Worm (Caenorhabditis elegans) whole organism, midembryonic: ENCODE data around the gene fbxc-22.

Source experiments
- T22C8.4 ChIP-seq: fragments of 200-800 bp; sonication (Bioruptor generic); IDR thresholded peaks from 2 replicates; pipeline ENCODE4 v1.3.6; 2022; ENCODE audit warnings: missing genetic modification characterization, missing compliant biosample characterization
- cog-1 ChIP-seq: sonication (generic microtip); optimal IDR thresholded peaks from 2 replicates; lab custom pipeline; 2016; ENCODE audit warnings: missing genetic modification characterization, missing compliant biosample characterization
- flt-1 ChIP-seq: fragments of 200-800 bp; sonication (Bioruptor generic); IDR thresholded peaks from 2 replicates; pipeline ENCODE4 v1.3.6; 2022; ENCODE audit warnings: missing genetic modification characterization, missing compliant biosample characterization
- klf-2 ChIP-seq: fragments of 200-800 bp; sonication (Bioruptor generic); conservative IDR thresholded peaks from 2 replicates; pipeline ENCODE4 v1.3.6; 2022; ENCODE audit warnings: missing genetic modification reagents, missing genetic modification characterization, missing compliant biosample characterization
- med-1 ChIP-seq: sonication (generic microtip); optimal IDR thresholded peaks from 2 replicates; lab custom pipeline; 2017; ENCODE audit warnings: missing genetic modification characterization, mild to moderate bottlenecking, missing compliant biosample characterization, antibody characterized with exemption, missing genetic modification reagents; ENCODE audit not compliant: insufficient read depth
- ref-1 ChIP-seq: fragments of 200-800 bp; sonication (Bioruptor generic); conservative IDR thresholded peaks from 2 replicates; pipeline ENCODE4 v1.3.6; 2022; ENCODE audit warnings: missing genetic modification reagents, missing genetic modification characterization, missing compliant biosample characterization
- tab-1 ChIP-seq: fragments of 200-800 bp; sonication (Bioruptor generic); IDR thresholded peaks from 2 replicates; pipeline ENCODE4 v1.3.6; 2022; ENCODE audit warnings: missing genetic modification characterization, missing compliant biosample characterization
- ztf-23 ChIP-seq: fragments of 200-800 bp; sonication (Bioruptor generic); IDR thresholded peaks from 2 replicates; pipeline ENCODE4 v1.3.6; 2022; ENCODE audit warnings: missing genetic modification reagents, missing genetic modification characterization, missing compliant biosample characterization
- ztf-29 ChIP-seq: fragments of 200-800 bp; sonication (Bioruptor generic); IDR thresholded peaks from 2 replicates; pipeline ENCODE4 v1.3.6; 2022; ENCODE audit warnings: missing genetic modification reagents, missing genetic modification characterization, missing compliant biosample characterization

The fbxc-22 gene

DNA sequence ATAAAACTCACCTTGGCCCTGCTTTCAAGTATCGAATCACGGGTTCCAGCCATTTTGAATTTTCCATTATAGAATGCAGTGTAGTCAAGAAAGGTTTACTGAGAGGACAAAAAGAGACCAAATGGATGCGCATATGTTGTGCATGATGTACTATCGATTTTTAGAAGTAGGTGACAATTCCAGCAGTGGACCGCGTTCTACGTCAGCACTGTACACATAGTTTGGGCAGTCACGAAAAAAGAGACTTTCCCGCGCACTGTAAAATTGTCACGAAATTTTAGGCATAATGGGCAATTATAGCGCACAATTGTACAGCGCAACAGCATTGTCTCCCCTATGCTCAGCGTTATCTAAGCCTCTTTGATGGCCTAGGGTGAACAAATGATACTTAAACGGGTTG, at the start of gene fbxc-22:
fbxc-22 (minus strand) TSS at position 101 of the 400 bp plus-strand sequence.
- no peak for TF ChIP-seq flt-1 (GFP tag; lab: Robert Waterston, UW)
- TF ChIP-seq T22C8.4: no peak
- no peak for TF ChIP-seq ref-1
- TF ChIP-seq med-1 (GFP tag; lab: Kevin White, UChicago): no peak
- no peak for TF ChIP-seq ztf-23 (GFP tag; lab: Robert Waterston, UW)

DNA sequence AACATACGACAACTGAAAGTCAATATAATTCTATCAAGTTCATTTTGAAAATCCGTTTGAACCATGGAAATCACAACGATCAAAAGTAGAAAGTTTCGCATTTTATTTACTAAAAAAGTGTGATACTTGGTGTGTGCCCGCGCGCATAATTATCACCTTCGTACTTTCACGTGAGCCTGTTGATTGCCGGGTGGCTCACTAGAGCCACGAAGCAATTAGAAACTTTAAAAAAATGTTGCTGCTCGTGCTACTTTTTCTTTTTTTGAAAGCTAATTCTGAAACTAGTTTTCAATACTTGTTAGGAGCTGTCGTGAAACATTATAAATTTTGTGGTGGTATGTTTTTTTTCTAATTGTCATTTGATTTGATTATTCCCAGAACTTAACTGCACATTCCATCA, 47.9 kb upstream of the fbxc-22 start, which contains the start of the genes irld-9 and irld-33:
irld-9 (minus strand) TSS at position 101 of the 400 bp plus-strand sequence.
irld-33 (plus strand) TSS at position 209 of the 400 bp plus-strand sequence.
- TF ChIP-seq tab-1 (GFP tag; lab: Robert Waterston, UW): no peak
- no peak for TF ChIP-seq ztf-23 (GFP tag; lab: Robert Waterston, UW)
- TF ChIP-seq ztf-29 (GFP tag; lab: Robert Waterston, UW): no peak
- no peak for TF ChIP-seq cog-1 (tag; lab: Kevin White, UChicago)
- TF ChIP-seq ref-1: no peak
- TF ChIP-seq klf-2: no peak
- no peak for TF ChIP-seq T22C8.4
- no peak for TF ChIP-seq flt-1 (GFP tag; lab: Robert Waterston, UW)
- TF ChIP-seq med-1 (GFP tag; lab: Kevin White, UChicago): no peak

DNA sequence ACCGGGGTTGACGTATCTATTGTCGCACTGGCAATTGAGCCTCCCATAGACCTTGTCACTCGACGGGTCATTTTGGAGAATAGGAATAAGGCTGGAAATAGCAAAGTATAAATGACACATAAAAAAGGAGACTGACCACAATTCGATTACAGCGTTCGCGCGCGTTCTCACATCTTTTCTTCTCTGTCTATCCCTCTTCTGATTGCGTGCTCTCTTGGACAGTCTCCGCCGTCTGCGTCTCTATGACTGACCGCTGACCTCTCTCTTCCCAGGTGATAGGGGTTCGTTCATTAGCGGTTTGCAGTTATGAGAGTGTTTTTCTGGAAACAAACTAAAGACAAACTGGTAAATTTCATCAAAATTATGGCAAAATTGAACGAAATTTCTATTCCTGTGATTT, 45.4 kb upstream of the fbxc-22 start, which contains the start of gene ceh-83:
ceh-83 (minus strand) TSS at position 181 of the 400 bp plus-strand sequence.
- TF ChIP-seq med-1 (GFP tag; lab: Kevin White, UChicago) (no peak), ztf-23 (GFP tag; lab: Robert Waterston, UW) (no peak), cog-1 (tag; lab: Kevin White, UChicago) (no peak), T22C8.4 (no peak), ref-1 (no peak), ztf-29 (GFP tag; lab: Robert Waterston, UW) (no peak), klf-2 (no peak), flt-1 (GFP tag; lab: Robert Waterston, UW) (no peak), tab-1 (GFP tag; lab: Robert Waterston, UW) (no peak)

DNA sequence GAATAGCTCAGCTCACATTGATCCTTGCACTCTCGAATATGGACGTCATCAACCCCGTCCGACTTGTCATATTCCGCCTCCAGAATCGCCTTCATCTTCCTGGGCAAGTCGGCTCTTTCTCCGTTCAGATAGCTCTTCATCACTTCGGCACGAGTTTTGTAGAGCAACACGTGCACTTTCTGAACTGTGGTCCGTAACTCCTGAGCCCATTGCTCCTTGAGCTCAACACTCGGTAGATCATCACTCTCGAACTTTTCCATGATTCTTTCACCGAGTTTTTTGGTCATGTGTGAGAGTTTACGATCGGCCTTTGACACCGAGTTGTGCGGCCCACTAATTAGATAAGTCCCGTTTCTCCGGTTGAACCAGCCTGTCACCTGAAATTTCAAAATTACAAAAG, 44.2 kb upstream of the fbxc-22 start:
- TF ChIP-seq flt-1 (GFP tag; lab: Robert Waterston, UW) (no peak), tab-1 (GFP tag; lab: Robert Waterston, UW) (no peak), ztf-29 (GFP tag; lab: Robert Waterston, UW) (no peak), cog-1 (tag; lab: Kevin White, UChicago) (no peak), klf-2 (no peak), ref-1 (no peak), med-1 (GFP tag; lab: Kevin White, UChicago) (no peak), ztf-23 (GFP tag; lab: Robert Waterston, UW) (no peak)

DNA sequence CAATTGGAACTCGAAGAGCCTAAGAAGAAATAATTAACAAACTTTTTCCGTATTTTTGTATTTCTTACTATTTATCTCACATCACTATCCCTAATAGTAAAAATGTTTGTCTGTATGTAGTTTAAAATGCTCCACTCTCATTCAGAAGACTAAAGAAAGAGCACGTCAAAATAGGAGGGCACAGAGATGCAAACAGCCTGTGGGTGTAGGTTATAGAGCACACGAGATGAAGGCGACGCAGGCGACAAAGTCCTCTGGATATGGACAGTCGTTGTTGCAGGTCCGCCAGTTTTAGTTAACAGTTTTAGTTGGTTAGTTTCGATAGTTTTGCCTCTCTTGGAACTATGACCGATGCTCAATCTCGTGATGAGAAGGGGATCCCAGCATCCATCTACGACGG, 41.0 kb upstream of the fbxc-22 start, which contains the start of gene ceh-82:
ceh-82 (plus strand) TSS at position 301 of the 400 bp plus-strand sequence.
- TF ChIP-seq ztf-23 (GFP tag; lab: Robert Waterston, UW): no peak
- no peak for TF ChIP-seq ref-1
- TF ChIP-seq flt-1 (GFP tag; lab: Robert Waterston, UW): no peak
- TF ChIP-seq ztf-29 (GFP tag; lab: Robert Waterston, UW): no peak
- TF ChIP-seq tab-1 (GFP tag; lab: Robert Waterston, UW): no peak
- TF ChIP-seq med-1 (GFP tag; lab: Kevin White, UChicago): no peak
- TF ChIP-seq cog-1 (tag; lab: Kevin White, UChicago): no peak
- TF ChIP-seq klf-2: no peak
- TF ChIP-seq T22C8.4: no peak

DNA sequence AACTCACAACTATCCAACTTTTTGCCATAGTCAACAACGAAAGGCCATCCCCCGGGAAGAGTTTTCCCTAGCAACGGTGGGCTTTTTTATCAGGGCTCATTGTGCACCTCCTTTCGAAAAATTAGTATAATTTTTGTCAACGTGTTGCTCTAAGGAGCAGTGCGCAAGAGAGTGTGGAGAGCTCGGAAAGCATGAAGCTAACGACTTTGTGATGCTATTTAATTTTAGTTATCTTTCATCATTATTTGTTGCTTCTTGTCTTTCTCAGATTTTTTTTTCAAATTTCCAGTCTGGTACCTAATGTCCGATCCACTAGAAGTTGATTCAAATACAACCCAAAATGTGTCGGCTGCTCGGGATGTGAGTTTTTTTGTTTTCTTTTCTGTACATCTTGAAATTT, 39.2 kb upstream of the fbxc-22 start, which contains the start of gene ceh-81:
ceh-81 (plus strand) TSS at position 301 of the 400 bp plus-strand sequence.
- TF ChIP-seq T22C8.4 (no peak), flt-1 (GFP tag; lab: Robert Waterston, UW) (no peak), klf-2 (no peak), ref-1 (no peak), tab-1 (GFP tag; lab: Robert Waterston, UW) (no peak), med-1 (GFP tag; lab: Kevin White, UChicago) (no peak), cog-1 (tag; lab: Kevin White, UChicago) (no peak), ztf-29 (GFP tag; lab: Robert Waterston, UW) (no peak), ztf-23 (GFP tag; lab: Robert Waterston, UW) (no peak)

DNA sequence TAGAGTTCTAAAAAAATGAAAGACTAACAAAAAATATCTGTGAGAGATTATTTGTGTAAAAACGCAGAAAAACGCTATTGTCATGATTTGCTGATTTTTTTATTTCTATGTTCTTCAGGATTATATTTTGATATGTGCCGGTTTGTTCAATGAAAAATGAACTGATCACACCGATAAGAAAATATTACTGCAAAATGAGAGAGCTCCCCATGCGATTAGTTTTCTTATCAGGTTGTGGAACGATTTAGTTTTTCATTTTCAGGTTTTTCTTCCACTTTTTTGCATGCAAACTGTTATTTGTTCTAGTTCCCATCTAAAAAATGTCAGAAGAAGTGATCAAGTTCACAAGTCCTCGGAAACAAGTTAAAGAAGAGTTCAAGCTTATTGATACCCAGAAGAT, 37.3 kb upstream of the fbxc-22 start, which contains the start of gene btb-9:
btb-9 (plus strand) TSS at position 254 of the 400 bp plus-strand sequence.
- TF ChIP-seq med-1 (GFP tag; lab: Kevin White, UChicago): no peak
- TF ChIP-seq tab-1 (GFP tag; lab: Robert Waterston, UW): no peak
- no peak for TF ChIP-seq klf-2
- TF ChIP-seq ref-1: no peak
- TF ChIP-seq T22C8.4: no peak
- TF ChIP-seq ztf-29 (GFP tag; lab: Robert Waterston, UW): no peak
- TF ChIP-seq cog-1 (tag; lab: Kevin White, UChicago): no peak
- no peak for TF ChIP-seq flt-1 (GFP tag; lab: Robert Waterston, UW)
- TF ChIP-seq ztf-23 (GFP tag; lab: Robert Waterston, UW): no peak

DNA sequence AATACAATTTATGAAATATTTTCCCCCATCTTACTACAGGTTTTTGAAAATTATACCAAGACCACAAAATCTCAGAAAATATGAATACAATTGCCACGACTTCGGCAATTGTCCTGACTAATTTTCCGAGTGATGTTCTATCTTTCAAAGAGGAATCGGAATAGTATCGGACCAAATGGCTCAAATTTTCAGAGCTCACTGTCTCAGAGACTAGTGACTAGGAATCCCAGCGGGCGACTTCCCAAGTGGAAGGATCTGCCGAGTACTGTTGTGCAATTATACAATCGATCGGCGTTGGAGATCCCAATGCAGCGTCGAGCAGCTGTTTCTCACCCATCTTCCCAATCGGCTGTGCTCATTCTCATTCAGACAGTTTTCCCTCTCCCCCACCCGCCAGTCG, 34.8 kb upstream of the fbxc-22 start, which contains the start of gene F45C12.17:
F45C12.17 (plus strand) TSS at position 377 of the 400 bp plus-strand sequence.
- no peak for TF ChIP-seq med-1 (GFP tag; lab: Kevin White, UChicago)
- TF ChIP-seq ztf-29 (GFP tag; lab: Robert Waterston, UW): no peak
- no peak for TF ChIP-seq ref-1
- TF ChIP-seq flt-1 (GFP tag; lab: Robert Waterston, UW): 0 out of 2 replicates have a peak, but pooled peaks have one; percentile 21

DNA sequence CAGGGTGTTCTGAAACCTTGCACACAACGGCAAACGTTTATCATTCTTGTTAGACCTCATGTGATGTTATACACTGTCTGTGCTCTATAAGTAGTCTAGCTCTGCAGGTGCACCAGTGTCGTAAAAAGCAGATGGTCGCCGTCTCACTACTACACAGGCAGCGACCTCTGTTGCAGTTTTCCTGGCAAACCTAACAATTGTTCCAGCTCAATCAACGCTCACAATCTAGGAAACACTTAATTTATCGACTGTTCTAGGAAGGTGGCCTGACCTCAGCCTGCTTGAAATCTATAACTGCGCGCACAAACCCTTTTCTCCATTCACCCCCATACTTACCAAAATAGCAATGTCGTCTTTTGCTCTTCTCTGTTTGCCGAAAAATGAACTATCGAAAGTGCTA, 33.4 kb upstream of the fbxc-22 start, which contains the start of gene fbxb-11:
fbxb-11 (plus strand) TSS at position 301 of the 400 bp plus-strand sequence.
- TF ChIP-seq ref-1 (no peak), med-1 (GFP tag; lab: Kevin White, UChicago) (no peak), klf-2 (no peak), ztf-23 (GFP tag; lab: Robert Waterston, UW) (no peak), ztf-29 (GFP tag; lab: Robert Waterston, UW) (no peak), cog-1 (tag; lab: Kevin White, UChicago) (no peak), T22C8.4 (no peak), flt-1 (GFP tag; lab: Robert Waterston, UW) (no peak), tab-1 (GFP tag; lab: Robert Waterston, UW) (no peak)
